Worm (Caenorhabditis elegans): ENCODE data around the gene Y38H6C.20.

DNA sequence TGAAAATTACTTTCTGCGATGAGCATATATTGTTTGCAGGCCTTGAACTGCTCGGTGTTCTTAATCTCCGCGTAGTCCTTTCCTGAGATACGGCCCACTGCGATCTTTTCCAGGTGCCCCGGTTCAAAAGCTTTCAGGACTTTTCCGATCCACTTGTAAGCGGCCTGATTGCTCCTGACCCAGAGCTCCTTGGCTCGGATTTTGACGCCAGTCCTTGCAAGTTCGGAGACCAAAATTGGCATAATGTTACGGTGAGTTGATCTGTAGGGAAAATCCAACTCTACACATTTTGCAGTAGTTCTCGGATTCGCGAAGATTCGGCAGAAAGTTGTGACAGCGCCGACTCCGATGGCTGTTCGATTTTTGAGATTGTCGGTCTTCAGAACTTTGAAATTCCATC is 34.0 kb downstream of the Y38H6C.20 start:
- no peak for TF ChIP-seq hmg-11 (tag; optimal IDR thresholded peaks at IDR 0.05)
- TF ChIP-seq nfya-1 (tag; optimal IDR thresholded peaks at IDR 0.05; ENCODE audit: insufficient read depth): no peak
- TF ChIP-seq sea-2 (GFP tag; optimal IDR thresholded peaks at IDR 0.05): no peak
- TF ChIP-seq elt-2 (tag; optimal IDR thresholded peaks at IDR 0.05): no peak
- TF ChIP-seq nhr-76 (tag; optimal IDR thresholded peaks at IDR 0.05): no peak
- TF ChIP-seq ceh-16 (tag; optimal IDR thresholded peaks at IDR 0.05): no peak
